Worm (Caenorhabditis elegans) whole organism, late embryonic: ENCODE data around the gene Y97E10AR.4.

ENCODE experiments used
- C08G9.2 ChIP-seq: sonication (generic microtip); optimal IDR thresholded peaks from 2 replicates; lab custom pipeline; 2016; ENCODE audit warnings: mild to moderate bottlenecking, missing genetic modification characterization, moderate library complexity, missing compliant biosample characterization
- F13H6.1 ChIP-seq: sonication (generic microtip); optimal IDR thresholded peaks from 2 replicates; lab custom pipeline; 2016; ENCODE audit warnings: missing genetic modification characterization, missing compliant biosample characterization
- K02D7.2 ChIP-seq: sonication (generic microtip); optimal IDR thresholded peaks from 2 replicates; lab custom pipeline; 2017; ENCODE audit warnings: mild to moderate bottlenecking, missing genetic modification characterization, missing compliant biosample characterization
- K09A11.1 ChIP-seq: sonication (generic microtip); optimal IDR thresholded peaks from 2 replicates; lab custom pipeline; 2017; ENCODE audit warnings: antibody characterized with exemption, mild to moderate bottlenecking, missing genetic modification characterization, missing compliant biosample characterization; ENCODE audit not compliant: insufficient read depth
- ahr-1 ChIP-seq: sonication (generic microtip); optimal IDR thresholded peaks from 2 replicates; lab custom pipeline; 2016; ENCODE audit warnings: missing genetic modification characterization, missing compliant biosample characterization
- ceh-14 ChIP-seq: sonication (generic microtip); optimal IDR thresholded peaks from 2 replicates; lab custom pipeline; 2016; ENCODE audit warnings: missing genotype, missing genetic modification characterization, missing compliant biosample characterization
- ceh-19 ChIP-seq: fragments of 200-800 bp; sonication (Bioruptor generic); optimal IDR thresholded peaks from 2 replicates; lab custom pipeline; 2018; ENCODE audit warnings: mild to moderate bottlenecking, missing genetic modification characterization, missing compliant biosample characterization
- ceh-22 ChIP-seq: sonication (generic microtip); optimal IDR thresholded peaks from 2 replicates; lab custom pipeline; 2017; ENCODE audit warnings: missing biosample characterization, missing genetic modification characterization
- ceh-24 ChIP-seq: sonication (generic microtip); optimal IDR thresholded peaks from 2 replicates; lab custom pipeline; 2016; ENCODE audit warnings: mild to moderate bottlenecking, missing genetic modification characterization, missing compliant biosample characterization
- ceh-30 ChIP-seq: fragments of 150-350 bp; optimal IDR thresholded peaks from 2 replicates; lab custom pipeline; 2014; ENCODE audit warnings: missing biosample characterization, missing genetic modification characterization
- ceh-34 ChIP-seq: sonication (generic microtip); optimal IDR thresholded peaks from 2 replicates; lab custom pipeline; 2016; ENCODE audit warnings: mild to moderate bottlenecking, missing genetic modification characterization, missing compliant biosample characterization
- che-1 ChIP-seq: sonication (generic microtip); optimal IDR thresholded peaks from 2 replicates; lab custom pipeline; 2016; ENCODE audit warnings: mild to moderate bottlenecking, missing genetic modification characterization, missing compliant biosample characterization
- dmd-4 ChIP-seq: sonication (generic microtip); optimal IDR thresholded peaks from 2 replicates; lab custom pipeline; 2016; ENCODE audit warnings: borderline replicate concordance, missing genetic modification characterization, missing compliant biosample characterization
- elt-4 ChIP-seq: sonication (generic microtip); optimal IDR thresholded peaks from 2 replicates; lab custom pipeline; 2016; ENCODE audit warnings: missing genetic modification characterization, missing compliant biosample characterization
- fkh-6 ChIP-seq: sonication (generic microtip); optimal IDR thresholded peaks from 2 replicates; lab custom pipeline; 2016; ENCODE audit warnings: missing genetic modification characterization, missing compliant biosample characterization
- hlh-13 ChIP-seq: fragments of 200-800 bp; sonication (Bioruptor generic); optimal IDR thresholded peaks from 2 replicates; lab custom pipeline; 2018; ENCODE audit warnings: mild to moderate bottlenecking, missing genetic modification characterization, missing compliant biosample characterization
- hlh-15 ChIP-seq: sonication (generic microtip); optimal IDR thresholded peaks from 2 replicates; lab custom pipeline; 2016; ENCODE audit warnings: missing genetic modification characterization, missing compliant biosample characterization
- hlh-30 ChIP-seq: sonication (generic microtip); optimal IDR thresholded peaks from 2 replicates; lab custom pipeline; 2017; ENCODE audit warnings: antibody characterized with exemption, missing genetic modification characterization, missing compliant biosample characterization; ENCODE audit not compliant: insufficient read depth
- hlh-6 ChIP-seq: sonication (generic microtip); optimal IDR thresholded peaks from 2 replicates; lab custom pipeline; 2016; ENCODE audit warnings: missing genotype, missing genetic modification characterization, missing compliant biosample characterization
- hlh-8 ChIP-seq: sonication (generic microtip); optimal IDR thresholded peaks from 2 replicates; lab custom pipeline; 2016; ENCODE audit warnings: missing genotype, missing genetic modification characterization, missing compliant biosample characterization
- lin-11 ChIP-seq: fragments of 200-800 bp; sonication (Bioruptor generic); optimal IDR thresholded peaks from 2 replicates; lab custom pipeline; 2018; ENCODE audit warnings: mild to moderate bottlenecking, missing genetic modification characterization, missing compliant biosample characterization
- madf-2 ChIP-seq: sonication (generic microtip); optimal IDR thresholded peaks from 2 replicates; lab custom pipeline; 2017; ENCODE audit warnings: missing genetic modification characterization, missing compliant biosample characterization
- mec-3 ChIP-seq: sonication (generic microtip); optimal IDR thresholded peaks from 2 replicates; lab custom pipeline; 2016; ENCODE audit warnings: borderline replicate concordance, missing genetic modification characterization, missing compliant biosample characterization
- nfya-1 ChIP-seq: sonication (generic microtip); optimal IDR thresholded peaks from 2 replicates; lab custom pipeline; 2017; ENCODE audit warnings: missing genetic modification characterization, mild to moderate bottlenecking, missing compliant biosample characterization, antibody characterized with exemption, moderate library complexity
- nhr-232 ChIP-seq: sonication (generic microtip); optimal IDR thresholded peaks from 2 replicates; lab custom pipeline; 2016; ENCODE audit warnings: missing genetic modification characterization, missing compliant biosample characterization
- npax-4 ChIP-seq: sonication (generic microtip); optimal IDR thresholded peaks from 2 replicates; lab custom pipeline; 2016; ENCODE audit warnings: missing genetic modification characterization, missing compliant biosample characterization
- odd-2 ChIP-seq: sonication (generic microtip); optimal IDR thresholded peaks from 2 replicates; lab custom pipeline; 2017; ENCODE audit warnings: antibody characterized with exemption, mild to moderate bottlenecking, missing genetic modification characterization, missing compliant biosample characterization
- pag-3 ChIP-seq: sonication (generic microtip); optimal IDR thresholded peaks from 2 replicates; lab custom pipeline; 2016; ENCODE audit warnings: missing compliant biosample characterization, missing genetic modification characterization, borderline replicate concordance
- pha-4 ChIP-seq: fragments of 150-350 bp; optimal IDR thresholded peaks from 2 replicates; lab custom pipeline; 2018; ENCODE audit warnings: missing biosample characterization, missing genetic modification reagents, missing genetic modification characterization
- pqm-1 ChIP-seq: sonication (generic microtip); optimal IDR thresholded peaks from 2 replicates; lab custom pipeline; 2016; ENCODE audit warnings: missing genetic modification characterization, missing compliant biosample characterization
- rnt-1 ChIP-seq: sonication (generic microtip); optimal IDR thresholded peaks from 2 replicates; lab custom pipeline; 2016; ENCODE audit warnings: missing genetic modification characterization, missing compliant biosample characterization
- sdc-2 ChIP-seq: sonication (generic microtip); optimal IDR thresholded peaks from 2 replicates; lab custom pipeline; 2016; ENCODE audit warnings: missing genotype, missing genetic modification characterization, missing compliant biosample characterization
- sox-2 ChIP-seq: fragments of 200-800 bp; sonication (Bioruptor generic); IDR thresholded peaks from 2 replicates; pipeline ENCODE4 v1.3.6; 2022; ENCODE audit warnings: missing genetic modification reagents, missing genetic modification characterization, missing compliant biosample characterization
- sox-4 ChIP-seq: sonication (generic microtip); optimal IDR thresholded peaks from 2 replicates; lab custom pipeline; 2017; ENCODE audit warnings: mild to moderate bottlenecking, missing genetic modification characterization, inconsistent platforms, missing compliant biosample characterization
- ttx-3 ChIP-seq: sonication (generic microtip); optimal IDR thresholded peaks from 2 replicates; lab custom pipeline; 2016; ENCODE audit warnings: missing genetic modification reagents, missing genetic modification characterization, missing compliant biosample characterization
- unc-42 ChIP-seq: sonication (generic microtip); optimal IDR thresholded peaks from 2 replicates; lab custom pipeline; 2016; ENCODE audit warnings: missing genotype, missing genetic modification characterization, missing compliant biosample characterization
- unc-55 ChIP-seq: sonication (generic microtip); optimal IDR thresholded peaks from 2 replicates; lab custom pipeline; 2017; ENCODE audit warnings: missing biosample characterization, missing genetic modification reagents, missing genetic modification characterization
- unc-86 ChIP-seq: sonication (generic microtip); optimal IDR thresholded peaks from 2 replicates; lab custom pipeline; 2016; ENCODE audit warnings: missing genetic modification characterization, missing compliant biosample characterization
- ztf-16 ChIP-seq: sonication (generic microtip); optimal IDR thresholded peaks from 2 replicates; lab custom pipeline; 2017; ENCODE audit warnings: missing genetic modification characterization, missing compliant biosample characterization

Y97E10AR.4 gene

DNA sequence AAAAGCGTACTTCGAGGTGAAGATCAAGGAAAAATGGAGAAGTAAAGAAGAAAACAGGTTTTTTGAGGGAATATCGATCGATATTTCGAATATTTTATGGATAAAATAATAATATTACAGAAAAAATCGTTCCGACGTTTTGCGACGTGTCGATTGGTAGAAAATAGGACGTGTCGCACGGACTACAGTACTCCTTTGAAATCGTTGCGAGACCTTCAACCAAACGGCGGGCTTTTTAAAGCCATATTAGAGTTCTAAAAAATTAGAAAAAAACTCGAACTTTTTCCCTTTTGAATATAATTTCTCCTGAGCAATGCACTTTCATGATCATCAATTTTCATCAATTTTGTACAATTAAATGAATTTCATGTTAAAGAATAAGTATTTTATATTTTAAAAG, at the start of gene Y97E10AR.4:
Gene Y97E10AR.4, minus strand, starts transcription at position 131 of the 400 bp plus-strand sequence.
- TF ChIP-seq sox-4 (tag; lab: Kevin White, UChicago) (no peak), lin-11 (no peak), nfya-1 (tag; lab: Kevin White, UChicago) (no peak), rnt-1 (tag; lab: Kevin White, UChicago) (no peak), sdc-2 (tag; lab: Kevin White, UChicago) (no peak), elt-4 (tag; lab: Kevin White, UChicago) (no peak), madf-2 (no peak)

DNA sequence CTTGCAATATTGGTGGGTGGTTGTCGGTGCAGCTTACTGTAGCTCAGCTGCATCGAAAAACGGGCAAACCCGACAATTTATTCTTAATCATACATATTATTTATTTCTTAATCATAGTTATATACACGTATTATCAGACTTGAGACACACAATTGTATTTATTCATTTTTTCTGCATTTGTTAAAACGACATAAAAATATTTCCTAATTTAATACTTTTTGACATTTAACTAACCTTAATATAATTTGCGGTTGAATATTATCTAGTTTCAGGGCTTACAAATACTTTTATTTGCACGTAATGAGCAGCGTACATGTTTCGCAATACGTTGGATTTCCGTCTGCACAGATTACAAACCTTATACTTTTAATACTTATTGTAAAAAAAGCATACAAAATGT, 48.3 kb upstream of the Y97E10AR.4 start, which contains the start of gene str-138:
Gene str-138, plus strand, starts transcription at position 301 of the 400 bp plus-strand sequence.
- no peak for TF ChIP-seq ceh-24 (tag; lab: Kevin White, UChicago)
- TF ChIP-seq lin-11: no peak
- TF ChIP-seq mec-3 (tag; lab: Kevin White, UChicago): no peak
- no peak for TF ChIP-seq hlh-8 (tag; lab: Kevin White, UChicago)
- TF ChIP-seq ceh-14 (tag; lab: Kevin White, UChicago): no peak
- TF ChIP-seq F13H6.1 (tag; lab: Kevin White, UChicago): no peak
- no peak for TF ChIP-seq hlh-15 (tag; lab: Kevin White, UChicago)

DNA sequence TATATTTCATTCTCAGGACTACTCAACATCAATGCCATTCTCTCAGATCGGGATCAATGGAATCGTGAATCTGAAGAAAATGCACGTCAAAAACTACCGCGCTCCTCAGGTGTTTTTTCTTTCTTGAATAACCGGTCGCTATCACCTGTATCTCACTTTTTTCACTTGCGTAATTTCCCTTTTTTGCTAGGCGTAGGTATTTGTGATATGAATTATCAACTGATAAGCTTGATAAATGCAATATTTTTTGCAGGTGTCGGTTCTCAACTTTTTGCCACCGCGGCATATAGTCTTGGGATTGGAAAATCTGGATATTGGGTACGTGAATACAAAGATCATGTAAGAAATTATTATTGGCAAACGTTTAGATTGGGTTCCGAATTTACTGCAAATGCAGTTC, 45.1 kb upstream of the Y97E10AR.4 start:
- TF ChIP-seq ceh-30 (no peak), hlh-13 (GFP tag; lab: Kevin White, UChicago) (no peak), nhr-232 (tag; lab: Kevin White, UChicago) (no peak)

DNA sequence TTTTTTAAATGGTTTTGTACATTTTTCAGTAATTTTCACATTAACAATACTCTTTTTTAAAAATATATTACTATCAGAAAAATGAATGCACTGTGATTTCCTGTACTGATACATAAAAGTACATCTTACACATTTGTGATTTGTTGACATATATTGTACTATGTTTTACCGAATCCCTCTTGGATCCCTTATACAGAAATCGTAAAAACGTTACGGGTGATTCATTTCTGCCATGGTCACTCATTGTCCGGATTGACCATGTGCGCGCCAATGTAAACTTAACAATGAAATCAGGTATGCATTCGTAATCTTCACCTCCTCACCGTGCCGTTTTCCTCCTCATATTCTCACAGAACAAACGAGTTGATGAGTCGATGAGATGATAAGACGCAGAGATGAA, 44.1 kb upstream of the Y97E10AR.4 start, which contains the start of gene ZC513.2:
Gene ZC513.2, plus strand, starts transcription at position 301 of the 400 bp plus-strand sequence.
- TF ChIP-seq sdc-2 (tag; lab: Kevin White, UChicago): no peak
- no peak for TF ChIP-seq ahr-1 (tag; lab: Kevin White, UChicago)
- TF ChIP-seq nfya-1 (tag; lab: Kevin White, UChicago): no peak
- TF ChIP-seq unc-42 (tag; lab: Kevin White, UChicago): no peak
- no peak for TF ChIP-seq unc-55 (GFP tag; lab: Kevin White, UChicago)
- no peak for TF ChIP-seq ceh-34 (tag; lab: Kevin White, UChicago)
- TF ChIP-seq pha-4 (tag; lab: Kevin White, UChicago): no peak
- no peak for TF ChIP-seq ttx-3 (tag; lab: Kevin White, UChicago)
- no peak for TF ChIP-seq ceh-30
- no peak for TF ChIP-seq elt-4 (tag; lab: Kevin White, UChicago)
- no peak for TF ChIP-seq ceh-24 (tag; lab: Kevin White, UChicago)
- TF ChIP-seq ceh-19: no peak
- no peak for TF ChIP-seq K09A11.1 (tag; lab: Kevin White, UChicago)
- no peak for TF ChIP-seq ceh-14 (tag; lab: Kevin White, UChicago)
- TF ChIP-seq pag-3 (tag; lab: Kevin White, UChicago): no peak
- TF ChIP-seq pqm-1 (tag; lab: Kevin White, UChicago): no peak

DNA sequence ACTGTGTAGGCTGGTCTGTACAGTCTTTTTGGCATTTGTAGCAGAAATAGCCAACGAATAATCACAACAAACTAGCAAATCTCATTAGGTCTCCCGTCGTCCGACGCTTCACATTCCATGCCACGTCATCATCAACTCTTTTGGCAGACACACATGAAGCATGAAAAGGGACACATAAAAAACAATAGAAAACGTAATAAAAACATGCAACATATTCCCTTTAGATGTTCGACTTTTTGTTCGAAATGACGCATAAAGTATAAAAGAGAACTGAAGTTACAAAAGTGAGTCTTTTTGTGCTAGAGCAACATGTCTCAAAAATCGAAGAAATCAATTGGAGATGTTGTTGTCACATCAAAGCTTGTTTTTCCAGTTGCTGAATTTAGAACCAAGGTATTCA, 41.8 kb upstream of the Y97E10AR.4 start, which contains the start of gene sth-1:
Gene sth-1, plus strand, starts transcription at position 301 of the 400 bp plus-strand sequence.
- TF ChIP-seq sox-4 (tag; lab: Kevin White, UChicago) (no peak), K02D7.2 (tag; lab: Kevin White, UChicago) (no peak), odd-2 (no peak), dmd-4 (tag; lab: Kevin White, UChicago) (no peak), hlh-13 (GFP tag; lab: Kevin White, UChicago) (no peak), sox-2 (no peak), pag-3 (tag; lab: Kevin White, UChicago) (no peak), ztf-16 (tag; lab: Kevin White, UChicago) (no peak), C08G9.2 (no peak), ceh-22 (tag; lab: Kevin White, UChicago) (no peak), unc-86 (tag; lab: Kevin White, UChicago) (no peak), hlh-6 (tag; lab: Kevin White, UChicago) (no peak), che-1 (tag; lab: Kevin White, UChicago) (no peak), sdc-2 (tag; lab: Kevin White, UChicago) (no peak), fkh-6 (tag; lab: Kevin White, UChicago) (no peak), ceh-19 (no peak), hlh-30 (no peak), unc-55 (GFP tag; lab: Kevin White, UChicago) (no peak), npax-4 (tag; lab: Kevin White, UChicago) (no peak)
